Worm (Caenorhabditis elegans) whole organism, L4 larva: ENCODE results near the gene npr-22.
A peak's percentile ranks its signal among the peaks of the same experiment; 100 is the strongest.

ENCODE experiments used
- F44E2.7 ChIP-seq: fragments of 200-800 bp; sonication (Bioruptor generic); IDR thresholded peaks from 2 replicates; pipeline ENCODE4 v2.1.2; 2022; ENCODE audit warnings: missing genetic modification characterization, missing compliant biosample characterization
- F49E8.2 ChIP-seq: sonication (generic microtip); optimal IDR thresholded peaks from 2 replicates; lab custom pipeline; 2016; ENCODE audit warnings: missing compliant biosample characterization, mild to moderate bottlenecking, missing genetic modification characterization, borderline replicate concordance
- T26A8.4 ChIP-seq: fragments of 200-800 bp; sonication (Bioruptor generic); IDR thresholded peaks from 2 replicates; pipeline ENCODE4 v1.3.6; 2022; ENCODE audit warnings: missing genetic modification characterization, missing compliant biosample characterization
- Y48G9A.11 ChIP-seq: fragments of 200-800 bp; sonication (Bioruptor generic); IDR thresholded peaks from 2 replicates; pipeline ENCODE4 v1.3.6; 2022; ENCODE audit warnings: missing genetic modification reagents, missing genetic modification characterization, missing compliant biosample characterization
- Y75B8A.6 ChIP-seq: fragments of 200-800 bp; sonication (Bioruptor generic); IDR thresholded peaks from 2 replicates; pipeline ENCODE4 v1.3.6; 2022; ENCODE audit warnings: missing genetic modification reagents, missing genetic modification characterization, missing compliant biosample characterization
- ZK337.2 ChIP-seq: fragments of 200-800 bp; sonication (Bioruptor generic); IDR thresholded peaks from 2 replicates; pipeline ENCODE4 v1.3.6; 2022; ENCODE audit warnings: missing genetic modification reagents, missing genetic modification characterization, missing compliant biosample characterization
- ZK546.5 ChIP-seq, 2 experiments: sonication (generic microtip); optimal IDR thresholded peaks; 2 replicates each; lab custom pipeline; 2017; ENCODE audit warnings: missing biosample characterization in 2 of 2, missing genetic modification characterization in 2 of 2
- aha-1 ChIP-seq: fragments of 150-350 bp; peaks from one replicate; lab custom pipeline; 2014; ENCODE audit warnings: missing biosample characterization, missing genetic modification characterization
- ceh-20 ChIP-seq: fragments of 200-800 bp; sonication (Bioruptor generic); IDR thresholded peaks from 2 replicates; pipeline ENCODE4 v1.3.6; 2022; ENCODE audit warnings: missing genetic modification reagents, missing genetic modification characterization, missing compliant biosample characterization
- ceh-62 ChIP-seq: sonication (generic microtip); optimal IDR thresholded peaks from 2 replicates; lab custom pipeline; 2017; ENCODE audit warnings: missing biosample characterization, missing genetic modification characterization
- daf-16 ChIP-seq, 3 experiments: sonication (generic microtip); optimal IDR thresholded peaks; 2 replicates each; lab custom pipeline; 2016 to 2017; ENCODE audit warnings: missing genetic modification characterization in 3 of 3, missing genetic modification reagents in 3 of 3, mild to moderate bottlenecking in 2 of 3, missing compliant biosample characterization in 2 of 3, missing biosample characterization in 1 of 3, moderate library complexity in 1 of 3
- dmd-6 ChIP-seq: fragments of 200-800 bp; sonication (Bioruptor generic); IDR thresholded peaks from 2 replicates; pipeline ENCODE4 v1.3.6; 2022; ENCODE audit warnings: missing genetic modification reagents, missing genetic modification characterization, missing compliant biosample characterization
- dmd-9 ChIP-seq: fragments of 200-800 bp; sonication (Bioruptor generic); IDR thresholded peaks from 2 replicates; pipeline ENCODE4 v1.3.6; 2022; ENCODE audit warnings: missing genetic modification reagents, missing genetic modification characterization, missing compliant biosample characterization
- dpl-1 ChIP-seq: fragments of 150-350 bp; optimal IDR thresholded peaks from 2 replicates; lab custom pipeline; 2014; ENCODE audit warnings: missing biosample characterization, missing genetic modification reagents, missing genetic modification characterization
- duxl-1 ChIP-seq: sonication (generic microtip); optimal IDR thresholded peaks from 2 replicates; lab custom pipeline; 2016; ENCODE audit warnings: mild to moderate bottlenecking, missing genetic modification characterization, moderate library complexity, missing compliant biosample characterization; ENCODE audit not compliant: poor library complexity
- dve-1 ChIP-seq: sonication (generic microtip); optimal IDR thresholded peaks from 2 replicates; lab custom pipeline; 2017; ENCODE audit warnings: antibody characterized with exemption, mild to moderate bottlenecking, missing genetic modification characterization, missing compliant biosample characterization; ENCODE audit not compliant: insufficient read depth
- egl-27 ChIP-seq: sonication (generic microtip); optimal IDR thresholded peaks from 3 replicates; lab custom pipeline; 2017; ENCODE audit warnings: missing biosample characterization, missing genetic modification reagents, missing genetic modification characterization
- hlh-11 ChIP-seq: fragments of 200-800 bp; sonication (Bioruptor generic); optimal IDR thresholded peaks from 2 replicates; lab custom pipeline; 2018; ENCODE audit warnings: mild to moderate bottlenecking, missing genetic modification characterization, missing compliant biosample characterization
- hlh-30 ChIP-seq: sonication (generic microtip); optimal IDR thresholded peaks from 2 replicates; lab custom pipeline; 2017; ENCODE audit warnings: antibody characterized with exemption, mild to moderate bottlenecking, missing genetic modification characterization, missing compliant biosample characterization; ENCODE audit not compliant: insufficient read depth
- hmg-1.1 ChIP-seq: fragments of 200-800 bp; sonication (Bioruptor generic); IDR thresholded peaks from 2 replicates; pipeline ENCODE4 v1.3.6; 2022; ENCODE audit warnings: missing genetic modification reagents, missing genetic modification characterization, missing compliant biosample characterization
- lin-1 ChIP-seq: fragments of 200-800 bp; sonication (Bioruptor generic); IDR thresholded peaks from 2 replicates; pipeline ENCODE4 v1.3.6; 2022; ENCODE audit warnings: missing genetic modification reagents, missing genetic modification characterization, missing compliant biosample characterization
- lin-13 ChIP-seq: fragments of 150-350 bp; optimal IDR thresholded peaks from 2 replicates; lab custom pipeline; 2014; ENCODE audit warnings: missing biosample characterization, missing genetic modification reagents, missing genetic modification characterization
- lir-3 ChIP-seq: sonication (generic microtip); optimal IDR thresholded peaks from 2 replicates; lab custom pipeline; 2016; ENCODE audit warnings: mild to moderate bottlenecking, missing genetic modification characterization, missing compliant biosample characterization
- lsy-2 ChIP-seq, 2 experiments: fragments of 150-350 bp in 1 of 2; sonication (generic microtip) in 1 of 2; optimal IDR thresholded peaks; 2 replicates each; lab custom pipeline; 2014 to 2017; ENCODE audit warnings: missing biosample characterization in 2 of 2, missing genetic modification characterization in 2 of 2
- mes-2 ChIP-seq: sonication (generic microtip); optimal IDR thresholded peaks from 2 replicates; lab custom pipeline; 2016; ENCODE audit warnings: missing genotype, mild to moderate bottlenecking, missing genetic modification characterization, missing compliant biosample characterization; ENCODE audit not compliant: poor library complexity, severe bottlenecking
- mxl-2 ChIP-seq: fragments of 200-800 bp; sonication (Bioruptor generic); conservative IDR thresholded peaks from 2 replicates; pipeline ENCODE4 v1.3.6; 2022; ENCODE audit warnings: missing genetic modification reagents, missing genetic modification characterization, missing compliant biosample characterization
- nhr-102 ChIP-seq: sonication (generic microtip); optimal IDR thresholded peaks from 2 replicates; lab custom pipeline; 2016; ENCODE audit warnings: mild to moderate bottlenecking, missing genetic modification characterization, moderate library complexity, missing compliant biosample characterization
- nhr-11 ChIP-seq: fragments of 150-350 bp; optimal IDR thresholded peaks from 2 replicates; lab custom pipeline; 2014; ENCODE audit warnings: missing biosample characterization, missing genetic modification characterization
- nhr-111 ChIP-seq: fragments of 200-800 bp; sonication (Bioruptor generic); optimal IDR thresholded peaks from 2 replicates; lab custom pipeline; 2018; ENCODE audit warnings: mild to moderate bottlenecking, missing genetic modification characterization, missing compliant biosample characterization
- nhr-237 ChIP-seq: sonication (generic microtip); optimal IDR thresholded peaks from 2 replicates; lab custom pipeline; 2017; ENCODE audit warnings: missing biosample characterization, missing genetic modification characterization
- nhr-28 ChIP-seq: fragments of 150-350 bp; optimal IDR thresholded peaks from 2 replicates; lab custom pipeline; 2014; ENCODE audit warnings: missing biosample characterization, missing genetic modification characterization
- nhr-48 ChIP-seq: sonication (generic microtip); optimal IDR thresholded peaks from 2 replicates; lab custom pipeline; 2016; ENCODE audit warnings: mild to moderate bottlenecking, missing genetic modification characterization, missing compliant biosample characterization
- nhr-76 ChIP-seq: fragments of 150-350 bp; optimal IDR thresholded peaks from 2 replicates; lab custom pipeline; 2014; ENCODE audit warnings: missing biosample characterization, missing genetic modification characterization
- pha-4 ChIP-seq, 2 experiments: fragments of 150-350 bp in 1 of 2; fragments of 200-800 bp in 1 of 2; sonication (Bioruptor generic) in 1 of 2; IDR thresholded peaks in 1 of 2; optimal IDR thresholded peaks in 1 of 2; 2 replicates each; pipeline versions ENCODE4 v1.3.6 to Lab custom; 2014 to 2022; ENCODE audit warnings: missing genetic modification characterization in 2 of 2, missing genetic modification reagents in 2 of 2, missing biosample characterization in 1 of 2, missing compliant biosample characterization in 1 of 2
- php-3 ChIP-seq: fragments of 200-800 bp; sonication (Bioruptor generic); IDR thresholded peaks from 2 replicates; pipeline ENCODE4 v1.3.6; 2022; ENCODE audit warnings: missing genetic modification reagents, missing genetic modification characterization, missing compliant biosample characterization
- pqm-1 ChIP-seq: sonication (generic microtip); optimal IDR thresholded peaks from 2 replicates; lab custom pipeline; 2017; ENCODE audit warnings: missing biosample characterization, missing genetic modification characterization
- set-16 ChIP-seq: fragments of 200-800 bp; sonication (Bioruptor generic); IDR thresholded peaks from 2 replicates; pipeline ENCODE4 v1.3.6; 2022; ENCODE audit warnings: missing genetic modification reagents, missing genetic modification characterization, missing compliant biosample characterization
- snpc-4 ChIP-seq: fragments of 150-350 bp; optimal IDR thresholded peaks from 2 replicates; lab custom pipeline; 2014; ENCODE audit warnings: missing biosample characterization, missing genetic modification characterization
- spr-1 ChIP-seq: sonication (generic microtip); optimal IDR thresholded peaks from 2 replicates; lab custom pipeline; 2016; ENCODE audit warnings: mild to moderate bottlenecking, missing genetic modification characterization, missing compliant biosample characterization
- tra-1 ChIP-seq: fragments of 200-800 bp; sonication (Bioruptor generic); IDR thresholded peaks from 2 replicates; pipeline ENCODE4 v1.3.6; 2022; ENCODE audit warnings: missing genetic modification reagents, missing genetic modification characterization, missing compliant biosample characterization
- unc-130 ChIP-seq: sonication (generic microtip); optimal IDR thresholded peaks from 2 replicates; lab custom pipeline; 2016; ENCODE audit warnings: missing genetic modification reagents, missing genetic modification characterization, missing compliant biosample characterization
- unc-62 ChIP-seq, 3 experiments: fragments of 150-350 bp in 1 of 3; sonication (generic microtip); optimal IDR thresholded peaks in 2 of 3; peaks in 1 of 3; 1 replicate in 1 of 3; 2 replicates in 2 of 3; lab custom pipeline; 2014 to 2017; ENCODE audit warnings: missing biosample characterization in 3 of 3, missing genetic modification characterization in 3 of 3, missing genetic modification reagents in 3 of 3, missing genotype in 1 of 3

The npr-22 gene

DNA sequence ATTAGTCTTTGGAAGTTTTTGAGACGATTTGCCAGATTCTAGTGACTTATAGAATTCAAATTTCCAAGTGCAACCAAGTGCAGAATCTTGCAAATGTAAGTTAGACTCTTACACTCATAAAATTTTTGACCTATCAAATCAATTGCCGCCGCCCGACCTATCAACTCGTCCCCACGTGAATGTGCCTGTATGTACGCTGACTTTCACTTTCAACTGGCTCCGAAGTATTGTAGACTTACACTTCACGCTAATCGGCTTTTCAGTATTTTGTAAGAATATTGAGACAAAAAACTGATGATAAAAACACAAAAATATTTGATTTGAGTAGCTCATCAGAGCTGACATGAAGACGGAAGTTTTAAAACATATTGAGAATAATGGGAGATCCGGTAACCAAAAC is 26.4 kb upstream of the npr-22 start:
- TF ChIP-seq F44E2.7 (no peak), nhr-48 (tag; lab: Kevin White, UChicago) (peak; percentile 56), tra-1 (GFP tag; lab: Robert Waterston, UW) (peak; percentile 66), hlh-11 (peak; percentile 59), mes-2 (peak; percentile 5), pha-4 (GFP tag; IDR thresholded peaks at IDR 0.05; lab: Robert Waterston, UW) (peak; percentile 51; the same call in 1 of the 2 replicates), pha-4 (tag; optimal IDR thresholded peaks at IDR 0.05; lab: Kevin White, UChicago) (no peak), dpl-1 (no peak), set-16 (GFP tag; lab: Robert Waterston, UW) (no peak), pqm-1 (peak; percentile 22), ZK546.5 (tag; optimal IDR thresholded peaks at IDR 0.05; lab: Kevin White, UChicago) (no peak), nhr-28 (tag; lab: Kevin White, UChicago) (peak; percentile 41), nhr-237 (tag; lab: Kevin White, UChicago) (no peak), lin-1 (GFP tag; lab: Robert Waterston, UW) (0 out of 2 replicates have a peak, but pooled peaks have one; percentile 14), hlh-30 (tag; lab: Kevin White, UChicago) (peak; percentile 26), daf-16 (GFP tag; optimal IDR thresholded peaks at IDR 0.05; lab: Kevin White, UChicago) (no peak), daf-16 (tag; optimal IDR thresholded peaks at IDR 0.05; lab: Kevin White, UChicago) (peak; percentile 69), duxl-1 (tag; lab: Kevin White, UChicago) (no peak), T26A8.4 (no peak), dmd-6 (GFP tag; lab: Robert Waterston, UW) (peak; percentile 87), dve-1 (tag; lab: Kevin White, UChicago) (peak; percentile 68), hmg-1.1 (GFP tag; lab: Robert Waterston, UW) (no peak), F49E8.2 (tag; lab: Kevin White, UChicago) (no peak), aha-1 (tag; lab: Kevin White, UChicago) (peak; percentile 8), egl-27 (tag; lab: Kevin White, UChicago) (no peak), mxl-2 (GFP tag; lab: Robert Waterston, UW) (0 out of 2 replicates have a peak, but pooled peaks have one; percentile 46), nhr-102 (tag; lab: Kevin White, UChicago) (peak; percentile 8)

DNA sequence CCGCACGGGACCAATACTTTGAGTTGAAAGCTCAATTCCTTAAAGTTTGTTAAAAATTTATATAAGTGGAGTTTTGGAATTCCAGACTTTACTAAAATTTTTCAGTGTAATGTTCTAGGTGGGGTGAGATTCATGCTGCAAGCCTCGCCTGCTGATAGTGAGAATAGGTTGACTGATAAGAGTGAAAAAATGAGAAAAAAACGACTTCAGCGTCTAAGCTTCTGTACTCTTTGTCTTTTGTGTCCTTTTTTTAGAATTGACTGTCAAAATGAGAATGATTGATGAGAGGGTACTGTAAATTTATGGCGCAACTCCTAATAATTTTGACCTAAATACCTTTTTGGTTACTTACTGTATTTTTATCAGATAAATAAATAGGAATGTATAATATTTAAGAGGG is 25.0 kb upstream of the npr-22 start:
- TF ChIP-seq php-3 (GFP tag; lab: Robert Waterston, UW) (peak; percentile 84), unc-62 (GFP tag; optimal IDR thresholded peaks at IDR 0.05 in 1 of 2; lab: Kevin White, UChicago) (no peak), unc-62 (tag; optimal IDR thresholded peaks at IDR 0.05; lab: Kevin White, UChicago) (no peak), hlh-11 (peak; percentile 61), ceh-20 (peak; percentile 82), unc-130 (GFP tag; lab: Kevin White, UChicago) (no peak), Y75B8A.6 (GFP tag; lab: Robert Waterston, UW) (no peak), dmd-6 (GFP tag; lab: Robert Waterston, UW) (peak; percentile 53), pqm-1 (peak; percentile 81), dpl-1 (no peak), nhr-11 (no peak), lsy-2 (tag; optimal IDR thresholded peaks at IDR 0.05; lab: Kevin White, UChicago) (peak in 1 of 2 experiments; percentile 17), daf-16 (GFP tag; optimal IDR thresholded peaks at IDR 0.05; lab: Kevin White, UChicago) (no peak), daf-16 (tag; optimal IDR thresholded peaks at IDR 0.05; lab: Kevin White, UChicago) (peak; percentile 24), tra-1 (GFP tag; lab: Robert Waterston, UW) (0 out of 2 replicates have a peak, but pooled peaks have one; percentile 60), hlh-30 (tag; lab: Kevin White, UChicago) (peak; percentile 32), dve-1 (tag; lab: Kevin White, UChicago) (peak; percentile 51)

DNA sequence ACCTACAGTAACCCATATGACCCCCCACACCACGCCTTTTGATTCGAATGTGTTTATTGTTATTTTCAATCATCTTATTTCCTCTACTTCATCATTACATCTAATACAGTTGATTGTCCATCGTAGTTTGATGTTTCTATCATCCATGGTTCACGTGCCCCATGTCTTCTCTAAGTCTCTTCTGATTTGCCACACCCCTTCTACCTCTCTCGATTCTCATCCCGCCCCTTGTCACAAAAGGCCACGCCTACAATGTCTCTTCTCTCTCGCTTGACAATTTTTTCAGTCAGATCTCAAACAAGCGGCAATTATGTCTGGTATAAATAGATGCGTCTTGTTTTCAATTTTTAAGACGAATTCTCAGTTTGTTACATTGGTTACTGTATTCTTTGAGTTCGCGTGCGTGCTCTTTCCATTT is 24.2 kb upstream of the npr-22 start:
- TF ChIP-seq ZK337.2, result no peak
- TF ChIP-seq lsy-2 (tag; optimal IDR thresholded peaks at IDR 0.05; lab: Kevin White, UChicago), result peak in 1 of 2 experiments; percentile 85
- TF ChIP-seq nhr-111 (GFP tag; lab: Kevin White, UChicago), result no peak
- peak in 1 of 2 experiments; percentile 71 for TF ChIP-seq unc-62 (GFP tag; optimal IDR thresholded peaks at IDR 0.05 in 1 of 2; lab: Kevin White, UChicago)
- TF ChIP-seq unc-62 (tag; optimal IDR thresholded peaks at IDR 0.05; lab: Kevin White, UChicago), result no peak
- TF ChIP-seq mes-2, result peak; percentile 2
- TF ChIP-seq lir-3 (tag; lab: Kevin White, UChicago), result no peak
- peak; percentile 35 for TF ChIP-seq pqm-1
- peak; percentile 88 for TF ChIP-seq nhr-48 (tag; lab: Kevin White, UChicago)
- TF ChIP-seq spr-1 (tag; lab: Kevin White, UChicago), result no peak
- peak; percentile 29; the same call in 1 of the 2 replicates for TF ChIP-seq lin-1 (GFP tag; lab: Robert Waterston, UW)
- peak; percentile 87 for TF ChIP-seq dve-1 (tag; lab: Kevin White, UChicago)
- TF ChIP-seq dmd-6 (GFP tag; lab: Robert Waterston, UW), result peak; percentile 91
- no peak for TF ChIP-seq Y48G9A.11 (GFP tag; lab: Robert Waterston, UW)
- no peak for TF ChIP-seq dmd-9
- TF ChIP-seq hmg-1.1 (GFP tag; lab: Robert Waterston, UW), result peak; percentile 42
- peak; percentile 69 for TF ChIP-seq nhr-76 (tag; lab: Kevin White, UChicago)
- no peak for TF ChIP-seq lin-13 (GFP tag; lab: Kevin White, UChicago)
- TF ChIP-seq ceh-62, result no peak
- peak; percentile 40; the same call in 1 of the 2 replicates for TF ChIP-seq tra-1 (GFP tag; lab: Robert Waterston, UW)
- TF ChIP-seq snpc-4 (tag; lab: Kevin White, UChicago), result no peak
- 0 out of 2 replicates have a peak, but pooled peaks have one; percentile 12 for TF ChIP-seq php-3 (GFP tag; lab: Robert Waterston, UW)
